Worm (Caenorhabditis elegans) whole organism, L3 larva: Measurements from ENCODE around the gene F44E2.7.

Source experiments
- R02D3.7 ChIP-seq: fragments of 150-350 bp; optimal IDR thresholded peaks from 2 replicates; lab custom pipeline; 2014; ENCODE audit warnings: missing biosample characterization, missing genetic modification characterization
- ZK546.5 ChIP-seq: sonication (generic microtip); optimal IDR thresholded peaks from 2 replicates; lab custom pipeline; 2017; ENCODE audit warnings: missing biosample characterization, missing genetic modification characterization
- aly-2 ChIP-seq: fragments of 150-350 bp; optimal IDR thresholded peaks from 2 replicates; lab custom pipeline; 2014; ENCODE audit warnings: missing biosample characterization, missing genetic modification characterization
- ama-1 ChIP-seq: fragments of 150-350 bp; optimal IDR thresholded peaks from 2 replicates; lab custom pipeline; 2018
- ceh-16 ChIP-seq: sonication (generic microtip); optimal IDR thresholded peaks from 2 replicates; lab custom pipeline; 2017; ENCODE audit warnings: missing biosample characterization, missing genetic modification characterization
- ceh-28 ChIP-seq: fragments of 150-350 bp; optimal IDR thresholded peaks from 2 replicates; lab custom pipeline; 2014; ENCODE audit warnings: missing biosample characterization, missing genetic modification reagents, missing genetic modification characterization
- ceh-82 ChIP-seq: fragments of 150-350 bp; optimal IDR thresholded peaks from 2 replicates; lab custom pipeline; 2014; ENCODE audit warnings: missing biosample characterization, missing genetic modification characterization
- ceh-9 ChIP-seq: sonication (generic microtip); optimal IDR thresholded peaks from 2 replicates; lab custom pipeline; 2018; ENCODE audit warnings: missing biosample characterization, missing genetic modification characterization
- daf-12 ChIP-seq: fragments of 150-350 bp; optimal IDR thresholded peaks from 2 replicates; lab custom pipeline; 2014; ENCODE audit warnings: missing biosample characterization, missing genetic modification reagents, missing genetic modification characterization
- egl-27 ChIP-seq: sonication (generic microtip); optimal IDR thresholded peaks from 4 replicates; lab custom pipeline; 2017; ENCODE audit warnings: missing biosample characterization, missing genetic modification reagents, missing genetic modification characterization
- egl-5 ChIP-seq: fragments of 150-350 bp; optimal IDR thresholded peaks from 2 replicates; lab custom pipeline; 2017; ENCODE audit warnings: missing biosample characterization, missing genetic modification reagents, missing genetic modification characterization, inconsistent platforms
- elt-1 ChIP-seq: fragments of 150-350 bp; optimal IDR thresholded peaks from 2 replicates; lab custom pipeline; 2014; ENCODE audit warnings: missing biosample characterization, missing genetic modification characterization
- elt-2 ChIP-seq: sonication (generic microtip); optimal IDR thresholded peaks from 2 replicates; lab custom pipeline; 2016; ENCODE audit warnings: missing genetic modification reagents, mild to moderate bottlenecking, missing genetic modification characterization, missing compliant biosample characterization
- eor-1 ChIP-seq, 2 experiments: fragments of 150-350 bp; optimal IDR thresholded peaks; 2 replicates each; lab custom pipeline; 2014 to 2018; ENCODE audit warnings: missing biosample characterization in 2 of 2, missing genetic modification characterization in 2 of 2
- fkh-2 ChIP-seq: fragments of 150-350 bp; optimal IDR thresholded peaks from 2 replicates; lab custom pipeline; 2014; ENCODE audit warnings: missing biosample characterization, missing genetic modification reagents, missing genetic modification characterization
- fos-1 ChIP-seq: fragments of 150-350 bp; optimal IDR thresholded peaks from 2 replicates; lab custom pipeline; 2014; ENCODE audit warnings: missing biosample characterization, missing genetic modification characterization
- hmg-11 ChIP-seq: sonication (generic microtip); optimal IDR thresholded peaks from 2 replicates; lab custom pipeline; 2016; ENCODE audit warnings: missing genetic modification characterization, missing compliant biosample characterization
- jun-1 ChIP-seq: fragments of 150-350 bp; optimal IDR thresholded peaks from 2 replicates; lab custom pipeline; 2014; ENCODE audit warnings: missing biosample characterization, missing genetic modification reagents, missing genetic modification characterization
- lin-15B ChIP-seq: fragments of 150-350 bp; optimal IDR thresholded peaks from 2 replicates; lab custom pipeline; 2014; ENCODE audit warnings: missing biosample characterization, missing genetic modification characterization
- lin-39 ChIP-seq: fragments of 150-350 bp; optimal IDR thresholded peaks from 2 replicates; lab custom pipeline; 2018; ENCODE audit warnings: missing biosample characterization, missing genetic modification reagents, missing genetic modification characterization
- lsy-12 ChIP-seq: sonication (generic microtip); optimal IDR thresholded peaks from 2 replicates; lab custom pipeline; 2016; ENCODE audit warnings: mild to moderate bottlenecking, missing genetic modification characterization, missing compliant biosample characterization
- mdl-1 ChIP-seq: fragments of 150-350 bp; optimal IDR thresholded peaks from 2 replicates; lab custom pipeline; 2014; ENCODE audit warnings: missing biosample characterization, missing genetic modification characterization
- nfya-1 ChIP-seq: sonication (generic microtip); optimal IDR thresholded peaks from 2 replicates; lab custom pipeline; 2017; ENCODE audit warnings: missing genetic modification characterization, mild to moderate bottlenecking, missing compliant biosample characterization, antibody characterized with exemption, moderate library complexity; ENCODE audit not compliant: insufficient read depth
- nhr-11 ChIP-seq: fragments of 150-350 bp; optimal IDR thresholded peaks from 2 replicates; lab custom pipeline; 2014; ENCODE audit warnings: missing biosample characterization, missing genetic modification characterization
- nhr-23 ChIP-seq: fragments of 150-350 bp; optimal IDR thresholded peaks from 2 replicates; lab custom pipeline; 2014; ENCODE audit warnings: missing biosample characterization, missing genetic modification reagents, missing genetic modification characterization
- nhr-25 ChIP-seq: sonication (generic microtip); optimal IDR thresholded peaks from 2 replicates; lab custom pipeline; 2017; ENCODE audit warnings: missing biosample characterization, missing genetic modification characterization
- nhr-43 ChIP-seq: sonication (generic microtip); optimal IDR thresholded peaks from 2 replicates; lab custom pipeline; 2016; ENCODE audit warnings: mild to moderate bottlenecking, missing genetic modification characterization, missing compliant biosample characterization; ENCODE audit not compliant: poor library complexity, severe bottlenecking
- nhr-67 ChIP-seq: fragments of 150-350 bp; optimal IDR thresholded peaks from 2 replicates; lab custom pipeline; 2014; ENCODE audit warnings: missing biosample characterization, missing genetic modification characterization
- nhr-76 ChIP-seq: fragments of 150-350 bp; sonication (generic microtip); optimal IDR thresholded peaks from 5 replicates; lab custom pipeline; 2014; ENCODE audit warnings: missing biosample characterization, missing genetic modification characterization
- pqm-1 ChIP-seq: fragments of 150-350 bp; optimal IDR thresholded peaks from 2 replicates; lab custom pipeline; 2017; ENCODE audit warnings: missing biosample characterization, missing genetic modification characterization, inconsistent platforms
- sea-2 ChIP-seq: fragments of 150-350 bp; sonication (generic microtip); optimal IDR thresholded peaks from 4 replicates; lab custom pipeline; 2014; ENCODE audit warnings: missing biosample characterization, missing genetic modification reagents, missing genetic modification characterization
- skn-1 ChIP-seq: fragments of 150-350 bp; optimal IDR thresholded peaks from 2 replicates; lab custom pipeline; 2014; ENCODE audit warnings: missing biosample characterization, missing genetic modification characterization
- snpc-4 ChIP-seq: fragments of 150-350 bp; optimal IDR thresholded peaks from 2 replicates; lab custom pipeline; 2014; ENCODE audit warnings: missing biosample characterization, missing genetic modification characterization
- tbx-2 ChIP-seq: sonication (generic microtip); optimal IDR thresholded peaks from 2 replicates; lab custom pipeline; 2016; ENCODE audit warnings: mild to moderate bottlenecking, missing genetic modification characterization, missing compliant biosample characterization
- unc-62 ChIP-seq: fragments of 150-350 bp; sonication (generic microtip); optimal IDR thresholded peaks from 4 replicates; lab custom pipeline; 2014; ENCODE audit warnings: missing biosample characterization, missing genetic modification reagents, missing genetic modification characterization
- zag-1 ChIP-seq: fragments of 150-350 bp; optimal IDR thresholded peaks from 2 replicates; lab custom pipeline; 2014; ENCODE audit warnings: missing biosample characterization, missing genetic modification characterization
- ztf-11 ChIP-seq: fragments of 150-350 bp; optimal IDR thresholded peaks from 2 replicates; lab custom pipeline; 2014; ENCODE audit warnings: missing biosample characterization, missing genetic modification characterization
- ztf-4 ChIP-seq: fragments of 150-350 bp; optimal IDR thresholded peaks from 2 replicates; lab custom pipeline; 2014; ENCODE audit warnings: missing biosample characterization, missing genetic modification characterization

The F44E2.7 gene

ce11 chrIII:8865294-8865766 is 17.1 kb upstream of the F44E2.7 start:
- TF ChIP-seq hmg-11 (tag; lab: Kevin White, UChicago) (peak; percentile 63), ztf-4 (peak; percentile 8), snpc-4 (tag; lab: Kevin White, UChicago) (peak; percentile 46), nhr-23 (peak; percentile 57), pqm-1 (peak; percentile 67), nfya-1 (tag; lab: Kevin White, UChicago) (peak; percentile 53), jun-1 (peak; percentile 74), fos-1 (tag; lab: Kevin White, UChicago) (peak; percentile 71), tbx-2 (tag; lab: Kevin White, UChicago) (peak; percentile 25), elt-2 (tag; lab: Kevin White, UChicago) (peak; percentile 84), mdl-1 (tag; lab: Kevin White, UChicago) (no peak), ama-1 (lab: Kevin White, UChicago) (peak; percentile 99), eor-1 (tag; optimal IDR thresholded peaks at IDR 0.05; lab: Kevin White, UChicago) (no peak), R02D3.7 (tag; lab: Kevin White, UChicago) (peak; percentile 33), lsy-12 (tag; lab: Kevin White, UChicago) (peak; percentile 72), ceh-9 (tag; lab: Kevin White, UChicago) (no peak), nhr-76 (tag; lab: Kevin White, UChicago) (no peak), ceh-16 (tag; lab: Kevin White, UChicago) (no peak), nhr-25 (tag; lab: Kevin White, UChicago) (peak; percentile 75), lin-15B (tag; lab: Kevin White, UChicago) (peak; percentile 56), ceh-28 (tag; lab: Kevin White, UChicago) (peak; percentile 34), ceh-82 (tag; lab: Kevin White, UChicago) (no peak), egl-5 (tag; lab: Kevin White, UChicago) (peak; percentile 16)

ce11 chrIII:8858482-8858881 is 10.2 kb upstream of the F44E2.7 start:
- no peak for TF ChIP-seq egl-27 (tag; lab: Kevin White, UChicago)
- TF ChIP-seq nhr-23 = no peak
- TF ChIP-seq skn-1 (tag; lab: Kevin White, UChicago) = no peak
- TF ChIP-seq mdl-1 (tag; lab: Kevin White, UChicago) = no peak
- TF ChIP-seq hmg-11 (tag; lab: Kevin White, UChicago) = no peak
- TF ChIP-seq, all 47 proteins: peak for 0

ce11 chrIII:8851961-8852360 is 3.7 kb upstream of the F44E2.7 start, which contains the start of gene plg-1:
plg-1 (plus strand) TSS chrIII:8852261.
- no peak for TF ChIP-seq R02D3.7 (tag; lab: Kevin White, UChicago)
- TF ChIP-seq nhr-67 = no peak
- no peak for TF ChIP-seq aly-2 (tag; lab: Kevin White, UChicago)
- no peak for TF ChIP-seq elt-1 (tag; lab: Kevin White, UChicago)
- no peak for TF ChIP-seq ztf-11
- TF ChIP-seq eor-1 (tag; optimal IDR thresholded peaks at IDR 0.05; lab: Kevin White, UChicago) = no peak
- TF ChIP-seq jun-1 = no peak
- TF ChIP-seq ZK546.5 = no peak
- no peak for TF ChIP-seq zag-1 (tag; lab: Kevin White, UChicago)
- no peak for TF ChIP-seq ceh-82 (tag; lab: Kevin White, UChicago)
- no peak for TF ChIP-seq lin-39 (tag; lab: Kevin White, UChicago)
- no peak for TF ChIP-seq egl-5 (tag; lab: Kevin White, UChicago)
- TF ChIP-seq mdl-1 (tag; lab: Kevin White, UChicago) = no peak
- no peak for TF ChIP-seq nhr-11 (tag; lab: Kevin White, UChicago)
- no peak for TF ChIP-seq nhr-23
- TF ChIP-seq fkh-2 (tag; lab: Kevin White, UChicago) = no peak
- TF ChIP-seq sea-2 = no peak
- TF ChIP-seq lsy-12 (tag; lab: Kevin White, UChicago) = no peak
- TF ChIP-seq daf-12 (tag; lab: Kevin White, UChicago) = no peak
- TF ChIP-seq nhr-43 = no peak

- TF ChIP-seq unc-62 (GFP tag; lab: Kevin White, UChicago) (no peak), lin-15B (tag; lab: Kevin White, UChicago) (peak; percentile 80), lsy-12 (tag; lab: Kevin White, UChicago) (peak; percentile 25), lin-39 (tag; lab: Kevin White, UChicago) (peak; percentile 68), nhr-23 (peak; percentile 72), nfya-1 (tag; lab: Kevin White, UChicago) (no peak), nhr-43 (peak; percentile 76), elt-2 (tag; lab: Kevin White, UChicago) (peak; percentile 22), ceh-28 (tag; lab: Kevin White, UChicago) (peak; percentile 38), daf-12 (tag; lab: Kevin White, UChicago) (no peak), nhr-25 (tag; lab: Kevin White, UChicago) (peak; percentile 33), mdl-1 (tag; lab: Kevin White, UChicago) (no peak), snpc-4 (tag; lab: Kevin White, UChicago) (peak; percentile 67)
These were observed 2.3 kb upstream of the F44E2.7 start, which contains the start of gene F44E2.9 for ce11 chrIII:8850482-8851047. F44E2.9 (minus strand) TSS chrIII:8850532.
